Fruit fly (Drosophila melanogaster): ENCODE data around the gene DIP-theta.
A peak's percentile ranks its signal among the peaks of the same experiment; 100 is the strongest.

DIP-theta gene

dm6 chr2L:5658415-5658814 lies at the start of gene DIP-theta:
Gene DIP-theta, minus strand, starts transcription at chr2L:5658560.
- no peak for TF ChIP-seq CTCF (optimal IDR thresholded peaks at IDR 0.05)
- TF ChIP-seq CG8478 (optimal IDR thresholded peaks at IDR 0.05) = no peak

DNA sequence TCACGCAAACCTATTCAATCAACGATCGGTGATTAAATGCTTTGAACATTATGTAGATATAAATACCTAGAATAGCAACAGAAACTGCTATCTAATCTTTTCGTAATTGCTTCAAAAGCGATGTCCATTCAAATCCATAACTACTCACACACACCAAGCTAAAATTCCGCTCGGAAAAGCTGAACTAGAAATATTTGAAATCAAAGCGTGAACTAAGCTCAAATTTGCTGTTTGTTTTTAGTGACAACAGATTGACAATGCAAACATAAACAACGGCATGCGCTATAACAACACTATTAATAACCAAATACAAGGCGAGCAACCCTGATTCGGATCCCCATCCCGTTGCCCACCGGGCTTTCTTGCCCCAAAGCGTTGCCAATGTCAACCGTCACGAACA lies 47.7 kb upstream of the DIP-theta start, which contains the start of gene CG7236:
Gene CG7236 (plus strand): TSS at position 301 of the 400 bp plus-strand sequence.
- no peak for TF ChIP-seq CTCF (optimal IDR thresholded peaks at IDR 0.05)
- no peak for TF ChIP-seq CG8478 (optimal IDR thresholded peaks at IDR 0.05)

DNA sequence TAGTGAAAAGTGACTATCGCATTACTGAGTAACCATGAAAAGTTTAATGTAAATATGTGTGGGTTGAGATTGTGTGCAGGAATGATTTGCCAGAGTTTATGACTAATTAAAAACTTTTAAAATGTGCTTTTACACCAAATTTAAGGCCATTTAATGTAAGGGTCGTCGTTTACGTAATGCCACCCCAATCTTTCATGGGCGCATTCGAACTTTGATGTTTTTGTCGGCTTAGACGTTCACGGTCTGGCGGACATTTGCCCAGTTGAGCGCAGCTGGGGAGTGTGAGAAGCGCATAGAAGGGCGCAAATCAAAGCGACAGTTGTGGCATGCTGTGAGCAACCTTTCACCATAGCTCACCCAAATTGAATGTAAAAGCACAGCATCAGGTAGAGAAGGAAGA lies 19.9 kb upstream of the DIP-theta start, which contains the start of gene CG12511:
Gene CG12511 (plus strand): TSS at position 301 of the 400 bp plus-strand sequence.
- TF ChIP-seq CG8478 (optimal IDR thresholded peaks at IDR 0.05) = no peak
- no peak for TF ChIP-seq CTCF (optimal IDR thresholded peaks at IDR 0.05)

DNA sequence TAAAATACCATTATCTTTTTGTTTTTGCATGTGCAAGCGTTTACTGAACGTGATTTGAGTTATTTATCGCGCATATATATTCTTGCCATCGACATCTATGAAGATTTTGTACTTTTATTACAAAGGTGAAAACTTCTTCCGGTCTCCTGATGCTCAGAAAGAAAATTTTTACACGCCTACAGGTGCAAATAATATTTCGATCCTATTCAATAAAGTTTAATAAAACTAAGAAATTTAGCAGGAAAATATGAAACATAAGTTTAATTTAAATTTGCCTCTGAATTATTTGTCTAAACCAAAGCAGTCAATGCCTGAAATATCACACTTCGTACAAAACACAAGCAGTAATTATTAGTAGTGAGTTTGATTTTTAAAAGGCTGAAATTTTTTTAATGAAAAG lies 4.2 kb upstream of the DIP-theta start, which contains the start of gene Hsp60C:
Gene Hsp60C (plus strand): TSS at position 301 of the 400 bp plus-strand sequence.
- TF ChIP-seq CTCF (optimal IDR thresholded peaks at IDR 0.05) = no peak
- TF ChIP-seq CG8478 (optimal IDR thresholded peaks at IDR 0.05) = no peak

dm6 chr2L:5623727-5624407 lies 34.5 kb downstream of the DIP-theta start, which contains the start of gene Cyp6a16:
Gene Cyp6a16, minus strand, starts transcription at chr2L:5623762.
- TF ChIP-seq CG8478 (optimal IDR thresholded peaks at IDR 0.05) = no peak
- TF ChIP-seq CTCF (optimal IDR thresholded peaks at IDR 0.05) = peak in 1 of 2 experiments; percentile 56

- TF ChIP-seq CTCF (optimal IDR thresholded peaks at IDR 0.05) = no peak
- no peak for TF ChIP-seq CG8478 (optimal IDR thresholded peaks at IDR 0.05)
Measured at dm6 chr2L:5617896-5618505, 40.4 kb downstream of the DIP-theta start, which contains the start of gene DIP-eta. Gene DIP-eta, minus strand, starts transcription at chr2L:5617946.

DNA sequence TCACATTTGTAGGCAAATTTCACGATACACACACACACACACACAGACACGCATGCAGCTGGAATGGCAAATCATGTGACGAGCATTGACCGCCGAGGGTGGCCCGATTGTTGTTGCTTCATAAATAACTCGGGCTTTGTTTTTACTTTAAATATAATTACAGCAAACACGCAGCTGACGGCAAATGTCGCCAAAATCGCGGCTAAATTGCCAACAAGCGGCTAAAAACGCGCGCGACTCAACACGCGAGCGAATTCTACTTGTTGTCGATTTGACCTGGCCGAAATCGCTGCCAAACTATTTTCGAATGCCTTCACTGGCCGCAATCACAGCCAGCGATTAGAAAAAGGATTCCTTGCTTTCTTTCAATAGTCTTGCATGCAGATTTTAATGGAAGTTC lies 41.1 kb downstream of the DIP-theta start:
- no peak for TF ChIP-seq CG8478 (optimal IDR thresholded peaks at IDR 0.05)
- no peak for TF ChIP-seq CTCF (optimal IDR thresholded peaks at IDR 0.05)

DNA sequence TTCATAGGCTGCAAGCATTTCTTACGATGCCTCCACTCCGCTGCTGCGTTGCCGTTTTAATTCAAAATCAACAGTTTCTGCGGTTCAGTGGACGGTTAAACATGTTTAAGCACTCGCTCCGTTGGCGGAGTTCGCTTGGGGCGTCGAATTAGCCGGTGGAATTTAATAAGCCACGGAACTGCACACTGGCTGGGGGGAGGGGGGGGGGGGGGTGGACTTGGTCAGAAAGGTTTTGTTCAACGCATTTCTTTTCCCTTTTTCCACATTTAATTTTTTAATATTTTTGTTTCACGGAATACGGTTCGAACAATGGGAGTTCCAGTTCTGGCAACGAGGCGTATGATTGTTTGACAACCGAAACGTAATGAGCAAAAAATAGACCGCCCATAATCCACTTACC lies 47.7 kb downstream of the DIP-theta start:
- TF ChIP-seq CG8478 (optimal IDR thresholded peaks at IDR 0.05) (no peak), CTCF (optimal IDR thresholded peaks at IDR 0.05) (no peak)

DNA sequence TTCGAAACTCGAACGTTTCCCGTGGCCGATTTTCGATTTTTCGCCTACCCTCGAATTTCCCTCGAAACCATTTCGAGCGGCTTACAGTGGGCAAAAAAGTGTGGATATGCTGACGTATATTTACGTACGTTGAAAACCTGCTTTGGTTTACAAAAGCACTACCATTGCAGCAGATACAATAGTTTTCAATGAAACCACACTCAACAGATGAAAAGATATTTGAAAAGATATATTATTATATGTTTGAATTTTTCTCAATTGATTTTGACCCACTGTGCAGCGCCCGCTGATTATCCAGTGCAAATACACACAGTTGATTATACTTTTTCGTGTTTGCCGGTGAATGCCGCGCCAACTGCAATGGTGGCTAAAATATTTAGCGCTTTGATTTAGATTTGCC lies 48.3 kb downstream of the DIP-theta start:
- no peak for TF ChIP-seq CG8478 (optimal IDR thresholded peaks at IDR 0.05)
- TF ChIP-seq CTCF (optimal IDR thresholded peaks at IDR 0.05) = no peak

DNA sequence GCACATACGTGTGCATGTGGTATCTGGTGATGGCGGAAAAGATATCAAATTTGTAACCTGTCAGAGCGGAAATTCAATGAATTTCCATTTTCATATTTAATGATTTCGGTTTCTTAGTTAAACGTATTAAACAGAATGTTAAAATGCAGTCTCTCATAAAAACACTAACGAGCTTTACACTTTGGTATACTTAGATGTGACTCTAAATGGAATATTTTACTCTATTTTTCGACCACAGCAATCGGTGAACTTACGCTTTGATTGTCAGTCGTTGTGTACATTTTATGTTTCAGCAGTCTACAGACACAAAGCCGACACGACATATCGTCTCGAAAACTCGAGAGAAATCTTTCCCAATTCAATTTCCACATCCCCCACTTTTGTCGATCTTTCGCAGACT lies 61.8 kb downstream of the DIP-theta start, which contains the start of gene CG18266:
Gene CG18266 (plus strand): TSS at position 301 of the 400 bp plus-strand sequence.
- TF ChIP-seq CTCF (optimal IDR thresholded peaks at IDR 0.05) (no peak), CG8478 (optimal IDR thresholded peaks at IDR 0.05) (no peak)

DNA sequence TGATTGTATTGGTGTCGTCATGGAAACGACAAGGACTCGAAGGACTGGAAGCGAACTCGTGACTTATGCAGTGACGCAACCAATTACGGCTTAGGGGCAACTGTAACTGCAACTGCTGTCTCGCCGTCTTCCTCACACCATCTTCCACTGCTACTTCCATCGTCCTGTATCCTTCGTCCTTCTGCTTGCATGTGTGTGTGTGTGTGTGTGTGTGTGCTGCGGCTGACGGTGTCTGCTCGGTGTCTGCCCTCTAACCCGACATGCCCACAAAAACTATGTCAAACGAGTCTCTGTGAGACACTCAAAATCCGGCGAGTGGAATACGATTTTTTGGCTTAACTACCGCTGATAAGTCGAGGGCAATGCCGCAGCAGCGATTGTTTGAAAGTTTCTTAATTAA lies 64.5 kb downstream of the DIP-theta start:
- TF ChIP-seq CTCF (optimal IDR thresholded peaks at IDR 0.05) (no peak), CG8478 (optimal IDR thresholded peaks at IDR 0.05) (no peak)

DNA sequence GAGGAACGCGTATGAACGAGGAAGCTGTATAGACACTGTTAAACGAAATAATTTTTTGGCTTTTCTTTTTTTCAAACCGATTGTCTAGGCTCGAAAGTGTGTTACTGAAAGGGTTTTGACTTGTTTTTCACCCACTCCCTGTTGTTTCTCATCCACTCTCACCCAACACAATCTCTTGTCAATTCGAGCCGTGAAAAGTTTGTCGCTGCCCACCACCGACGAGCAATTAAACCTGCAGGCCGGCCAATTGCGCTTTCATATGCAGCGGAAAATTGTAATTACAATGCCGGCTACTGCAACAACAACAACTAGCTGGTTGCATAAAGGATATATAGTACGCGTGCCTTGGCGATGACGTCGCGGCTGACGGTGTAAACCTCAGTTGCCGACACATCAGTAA lies 70.0 kb downstream of the DIP-theta start, which contains the start of gene CG7251:
Gene CG7251 (minus strand): TSS at position 101 of the 400 bp plus-strand sequence.
- no peak for TF ChIP-seq CTCF (optimal IDR thresholded peaks at IDR 0.05)
- TF ChIP-seq CG8478 (optimal IDR thresholded peaks at IDR 0.05) = no peak

DNA sequence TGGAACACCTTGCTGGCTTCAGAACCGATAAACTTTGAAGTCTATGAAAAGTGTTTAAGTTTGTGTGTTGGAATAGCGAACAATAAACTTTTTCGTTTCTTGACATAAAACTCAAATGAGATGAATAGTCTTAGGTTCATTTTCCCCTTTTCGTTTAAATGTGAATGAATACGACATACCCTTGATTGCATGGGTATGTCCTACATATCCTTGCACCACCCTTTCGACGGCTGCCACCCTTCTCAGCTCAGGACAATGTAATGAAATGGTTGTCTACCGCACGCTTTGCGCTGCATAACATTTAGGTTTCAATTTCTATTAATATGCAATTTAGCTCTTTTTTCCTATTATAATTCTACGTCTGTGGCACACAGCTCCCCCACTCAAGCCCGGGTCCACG lies 77.3 kb downstream of the DIP-theta start, which contains the start of gene CG14011:
Gene CG14011 (minus strand): TSS at position 101 of the 400 bp plus-strand sequence.
- TF ChIP-seq CTCF (optimal IDR thresholded peaks at IDR 0.05) (no peak), CG8478 (optimal IDR thresholded peaks at IDR 0.05) (no peak)
